Worm (Caenorhabditis elegans) whole organism, midembryonic: ENCODE results near the gene Y62F5A.10.

Experiments used
- T22C8.4 ChIP-seq: fragments of 200-800 bp; sonication (Bioruptor generic); IDR thresholded peaks from 2 replicates; pipeline ENCODE4 v1.3.6; 2022; ENCODE audit warnings: missing genetic modification characterization, missing compliant biosample characterization
- cog-1 ChIP-seq: sonication (generic microtip); optimal IDR thresholded peaks from 2 replicates; lab custom pipeline; 2016; ENCODE audit warnings: missing genetic modification characterization, missing compliant biosample characterization
- flt-1 ChIP-seq: fragments of 200-800 bp; sonication (Bioruptor generic); IDR thresholded peaks from 2 replicates; pipeline ENCODE4 v1.3.6; 2022; ENCODE audit warnings: missing genetic modification characterization, missing compliant biosample characterization
- klf-2 ChIP-seq: fragments of 200-800 bp; sonication (Bioruptor generic); conservative IDR thresholded peaks from 2 replicates; pipeline ENCODE4 v1.3.6; 2022; ENCODE audit warnings: missing genetic modification reagents, missing genetic modification characterization, missing compliant biosample characterization
- med-1 ChIP-seq: sonication (generic microtip); optimal IDR thresholded peaks from 2 replicates; lab custom pipeline; 2017; ENCODE audit warnings: missing genetic modification characterization, mild to moderate bottlenecking, missing compliant biosample characterization, antibody characterized with exemption, missing genetic modification reagents; ENCODE audit not compliant: insufficient read depth
- tab-1 ChIP-seq: fragments of 200-800 bp; sonication (Bioruptor generic); IDR thresholded peaks from 2 replicates; pipeline ENCODE4 v1.3.6; 2022; ENCODE audit warnings: missing genetic modification characterization, missing compliant biosample characterization
- ztf-23 ChIP-seq: fragments of 200-800 bp; sonication (Bioruptor generic); IDR thresholded peaks from 2 replicates; pipeline ENCODE4 v1.3.6; 2022; ENCODE audit warnings: missing genetic modification reagents, missing genetic modification characterization, missing compliant biosample characterization
- ztf-29 ChIP-seq: fragments of 200-800 bp; sonication (Bioruptor generic); IDR thresholded peaks from 2 replicates; pipeline ENCODE4 v1.3.6; 2022; ENCODE audit warnings: missing genetic modification reagents, missing genetic modification characterization, missing compliant biosample characterization

ce11 chrII:11538741-11539140 lies 17.3 kb downstream of the Y62F5A.10 start, which contains the start of gene Y62F5A.9:
- TF ChIP-seq cog-1 (tag; lab: Kevin White, UChicago) (no peak), T22C8.4 (GFP tag; lab: Robert Waterston, UW) (no peak), klf-2 (GFP tag; lab: Robert Waterston, UW) (no peak), tab-1 (GFP tag; lab: Robert Waterston, UW) (no peak), flt-1 (GFP tag; lab: Robert Waterston, UW) (no peak), med-1 (GFP tag; lab: Kevin White, UChicago) (no peak), ztf-23 (GFP tag; lab: Robert Waterston, UW) (no peak), ztf-29 (GFP tag; lab: Robert Waterston, UW) (no peak)
